Fruit fly (Drosophila melanogaster) whole organism, embryonic: ENCODE results near the gene CG13989.

Source experiments
- ATbp ChIP-seq: fragments of 200-800 bp; sonication (Bioruptor generic); optimal IDR thresholded peaks from 2 replicates; lab custom pipeline; 2017; ENCODE audit warnings: missing biosample characterization, mild to moderate bottlenecking, missing genetic modification characterization, missing genetic modification reagents
- CG10147 ChIP-seq: fragments of 200-800 bp; sonication (Bioruptor generic); optimal IDR thresholded peaks from 2 replicates; lab custom pipeline; 2019; ENCODE audit warnings: missing biosample characterization, mild to moderate bottlenecking, missing genetic modification characterization, moderate library complexity
- CG10321 ChIP-seq: fragments of 200-800 bp; sonication (Bioruptor generic); IDR thresholded peaks from 2 replicates; pipeline ENCODE4 v1.3.6; 2022; ENCODE audit warnings: missing biosample characterization, missing genetic modification characterization
- CG10565 ChIP-seq: fragments of 200-800 bp; sonication (Bioruptor generic); optimal IDR thresholded peaks from 3 replicates; lab custom pipeline; 2016; ENCODE audit warnings: missing biosample characterization, mild to moderate bottlenecking, missing genetic modification characterization
- CG11085 ChIP-seq: fragments of 200-800 bp; sonication (Bioruptor generic); IDR thresholded peaks from 2 replicates; pipeline ENCODE4 v1.3.6; 2022; ENCODE audit warnings: missing biosample characterization, missing genetic modification characterization
- CG12299 ChIP-seq: fragments of 200-800 bp; sonication (Bioruptor generic); optimal IDR thresholded peaks from 2 replicates; lab custom pipeline; 2018; ENCODE audit warnings: missing biosample characterization, mild to moderate bottlenecking, missing genetic modification characterization
- CG12769 ChIP-seq: fragments of 200-800 bp; sonication (Bioruptor generic); optimal IDR thresholded peaks from 2 replicates; lab custom pipeline; 2019; ENCODE audit warnings: missing biosample characterization, mild to moderate bottlenecking, missing genetic modification characterization, moderate library complexity
- CG15073 ChIP-seq: fragments of 200-800 bp; sonication (Bioruptor generic); optimal IDR thresholded peaks from 2 replicates; lab custom pipeline; 2016; ENCODE audit warnings: missing biosample characterization, missing genetic modification characterization
- CG15479 ChIP-seq: fragments of 200-800 bp; sonication (Bioruptor generic); optimal IDR thresholded peaks from 3 replicates; lab custom pipeline; 2019; ENCODE audit warnings: missing biosample characterization, mild to moderate bottlenecking, missing genetic modification characterization, moderate library complexity
- CG16863 ChIP-seq: fragments of 200-800 bp; sonication (Bioruptor generic); optimal IDR thresholded peaks from 3 replicates; lab custom pipeline; 2016; ENCODE audit warnings: missing biosample characterization, missing genetic modification characterization
- CG17568 ChIP-seq: fragments of 200-800 bp; sonication (Bioruptor generic); optimal IDR thresholded peaks from 2 replicates; lab custom pipeline; 2018; ENCODE audit warnings: missing biosample characterization, mild to moderate bottlenecking, missing genetic modification characterization, moderate library complexity
- CG18011 ChIP-seq: fragments of 200-800 bp; sonication (Bioruptor generic); optimal IDR thresholded peaks from 2 replicates; lab custom pipeline; 2017; ENCODE audit warnings: missing biosample characterization, missing genetic modification characterization, mild to moderate bottlenecking, moderate library complexity, missing genotype
- CG30020 ChIP-seq: fragments of 200-800 bp; optimal IDR thresholded peaks from 2 replicates; lab custom pipeline; 2019; ENCODE audit warnings: missing biosample characterization, mild to moderate bottlenecking, missing genetic modification characterization, moderate library complexity
- CG31365 ChIP-seq: fragments of 200-800 bp; sonication (Bioruptor generic); optimal IDR thresholded peaks from 2 replicates; lab custom pipeline; 2018; ENCODE audit warnings: missing biosample characterization, mild to moderate bottlenecking, missing genetic modification characterization
- CG32532 ChIP-seq: fragments of 200-800 bp; sonication (Bioruptor generic); IDR thresholded peaks from 2 replicates; pipeline ENCODE4 v1.3.6; 2022; ENCODE audit warnings: missing biosample characterization, missing genetic modification characterization
- CG32767 ChIP-seq: fragments of 200-800 bp; sonication (Bioruptor generic); IDR thresholded peaks from 2 replicates; pipeline ENCODE4 v1.3.6; 2022; ENCODE audit warnings: missing biosample characterization, missing genetic modification characterization
- CG5245 ChIP-seq: fragments of 200-800 bp; sonication (Bioruptor generic); optimal IDR thresholded peaks from 3 replicates; lab custom pipeline; 2016; ENCODE audit warnings: missing biosample characterization, missing genetic modification characterization
- CG7839 ChIP-seq: fragments of 200-800 bp; sonication (Bioruptor generic); optimal IDR thresholded peaks from 3 replicates; lab custom pipeline; 2018; ENCODE audit warnings: missing biosample characterization, mild to moderate bottlenecking, missing genetic modification characterization, moderate library complexity
- CG8281 ChIP-seq: fragments of 200-800 bp; sonication (Bioruptor generic); optimal IDR thresholded peaks from 2 replicates; lab custom pipeline; 2018; ENCODE audit warnings: missing biosample characterization, mild to moderate bottlenecking, missing genetic modification characterization, moderate library complexity
- CG9609 ChIP-seq: fragments of 200-800 bp; sonication (Bioruptor generic); optimal IDR thresholded peaks from 3 replicates; lab custom pipeline; 2016; ENCODE audit warnings: missing biosample characterization, missing genetic modification characterization
- CTCF ChIP-seq: fragments of 200-800 bp; sonication (Bioruptor generic); optimal IDR thresholded peaks from 2 replicates; lab custom pipeline; 2017; ENCODE audit warnings: missing biosample characterization, mild to moderate bottlenecking, missing genetic modification characterization, moderate library complexity
- CoRest ChIP-seq: fragments of 200-800 bp; sonication (Bioruptor generic); optimal IDR thresholded peaks from 3 replicates; lab custom pipeline; 2018; ENCODE audit warnings: missing biosample characterization, mild to moderate bottlenecking, missing genetic modification characterization, moderate library complexity
- Elba2 ChIP-seq: fragments of 200-800 bp; sonication (Bioruptor generic); optimal IDR thresholded peaks from 3 replicates; lab custom pipeline; 2016; ENCODE audit warnings: missing biosample characterization, missing genetic modification characterization
- Fer3 ChIP-seq: fragments of 200-800 bp; sonication (Bioruptor generic); optimal IDR thresholded peaks from 2 replicates; lab custom pipeline; 2018; ENCODE audit warnings: missing biosample characterization, mild to moderate bottlenecking, missing genetic modification characterization, moderate library complexity
- H15 ChIP-seq: fragments of 200-800 bp; sonication (Bioruptor generic); IDR thresholded peaks from 3 replicates; pipeline ENCODE4 v1.3.6; 2022; ENCODE audit warnings: missing biosample characterization, missing genetic modification characterization
- HLHmδ ChIP-seq: fragments of 200-800 bp; sonication (Bioruptor generic); optimal IDR thresholded peaks from 2 replicates; lab custom pipeline; 2018; ENCODE audit warnings: missing biosample characterization, mild to moderate bottlenecking, missing genetic modification characterization, moderate library complexity
- MESR4 ChIP-seq: fragments of 200-800 bp; sonication (Bioruptor generic); optimal IDR thresholded peaks from 2 replicates; lab custom pipeline; 2018; ENCODE audit warnings: missing biosample characterization, mild to moderate bottlenecking, missing genetic modification characterization, moderate library complexity
- Mrtf ChIP-seq: fragments of 200-800 bp; sonication (Bioruptor generic); IDR thresholded peaks from 3 replicates; pipeline ENCODE4 v1.3.6; 2022; ENCODE audit warnings: missing biosample characterization, missing genetic modification characterization
- NK7.1 ChIP-seq: fragments of 200-800 bp; sonication (Bioruptor generic); optimal IDR thresholded peaks from 3 replicates; lab custom pipeline; 2016; ENCODE audit warnings: missing biosample characterization, missing genetic modification characterization
- Opbp ChIP-seq: fragments of 200-800 bp; sonication (Bioruptor generic); IDR thresholded peaks from 3 replicates; pipeline ENCODE4 v1.3.6; 2022; ENCODE audit warnings: missing biosample characterization, missing genetic modification characterization; ENCODE audit not compliant: partially characterized antibody
- Rfx ChIP-seq: fragments of 200-800 bp; sonication (Bioruptor generic); IDR thresholded peaks from 2 replicates; pipeline ENCODE4 v1.3.6; 2022; ENCODE audit warnings: missing biosample characterization, missing genetic modification characterization
- Tbp ChIP-seq: fragments of >200 bp; optimal IDR thresholded peaks from 2 replicates; lab custom pipeline; 2018; ENCODE audit warnings: missing biosample characterization, missing genetic modification characterization
- amos ChIP-seq: fragments of 200-800 bp; sonication (Bioruptor generic); IDR thresholded peaks from 2 replicates; pipeline ENCODE4 v1.3.6; 2022; ENCODE audit warnings: missing biosample characterization, missing genetic modification characterization; ENCODE audit not compliant: partially characterized antibody
- ap ChIP-seq: fragments of 200-800 bp; sonication (Bioruptor generic); IDR thresholded peaks from 2 replicates; pipeline ENCODE4 v1.3.6; 2022; ENCODE audit warnings: missing biosample characterization, missing genetic modification characterization
- da ChIP-seq: fragments of 200-800 bp; sonication (Bioruptor generic); optimal IDR thresholded peaks from 2 replicates; lab custom pipeline; 2016; ENCODE audit warnings: missing biosample characterization, missing genetic modification characterization
- dpn ChIP-seq, 2 experiments: fragments of 200-800 bp; sonication (Bioruptor generic); optimal IDR thresholded peaks; 3 replicates each; lab custom pipeline; 2016; ENCODE audit warnings: missing biosample characterization in 2 of 2, missing genetic modification characterization in 2 of 2
- fd96Cb ChIP-seq: fragments of 200-800 bp; sonication (Bioruptor generic); optimal IDR thresholded peaks from 2 replicates; lab custom pipeline; 2018; ENCODE audit warnings: missing biosample characterization, mild to moderate bottlenecking, missing genetic modification characterization, moderate library complexity
- hb ChIP-seq: fragments of 200-800 bp; sonication (Bioruptor generic); IDR thresholded peaks from 3 replicates; pipeline ENCODE4 v1.3.6; 2022; ENCODE audit warnings: missing biosample characterization, missing genetic modification characterization; ENCODE audit not compliant: partially characterized antibody
- hth ChIP-seq: fragments of >200 bp; optimal IDR thresholded peaks from 2 replicates; lab custom pipeline; 2017; ENCODE audit warnings: inconsistent platforms
- kah ChIP-seq: fragments of 200-800 bp; sonication (Bioruptor generic); optimal IDR thresholded peaks from 2 replicates; lab custom pipeline; 2018; ENCODE audit warnings: missing biosample characterization, mild to moderate bottlenecking, missing genetic modification characterization
- lilli ChIP-seq: fragments of 200-800 bp; sonication (Bioruptor generic); optimal IDR thresholded peaks from 3 replicates; lab custom pipeline; 2016; ENCODE audit warnings: missing biosample characterization, missing genetic modification characterization
- luna ChIP-seq: fragments of 200-800 bp; sonication (Bioruptor generic); optimal IDR thresholded peaks from 2 replicates; lab custom pipeline; 2016; ENCODE audit warnings: missing biosample characterization, missing genetic modification characterization
- nau ChIP-seq: fragments of 200-800 bp; sonication (Bioruptor generic); optimal IDR thresholded peaks from 3 replicates; lab custom pipeline; 2017; ENCODE audit warnings: missing biosample characterization, mild to moderate bottlenecking, missing genetic modification characterization, missing genetic modification reagents
- nom ChIP-seq: fragments of 200-800 bp; sonication (Bioruptor generic); optimal IDR thresholded peaks from 2 replicates; lab custom pipeline; 2017; ENCODE audit warnings: missing biosample characterization, missing genetic modification characterization, mild to moderate bottlenecking, moderate library complexity, missing genetic modification reagents
- pan ChIP-seq, 4 experiments: fragments of >200 bp in 3 of 4; fragments of 200-800 bp in 1 of 4; sonication (Bioruptor generic) in 1 of 4; optimal IDR thresholded peaks in 3 of 4; IDR thresholded peaks in 1 of 4; 2 replicates each; pipeline versions ENCODE4 v1.3.6 to Lab custom; 2017 to 2022; ENCODE audit warnings: missing biosample characterization in 2 of 4, missing genetic modification characterization in 2 of 4, mixed read lengths in 1 of 4
- shn ChIP-seq: fragments of 200-800 bp; sonication (Bioruptor generic); optimal IDR thresholded peaks from 3 replicates; lab custom pipeline; 2016; ENCODE audit warnings: missing biosample characterization, missing genetic modification characterization
- slp2 ChIP-seq: fragments of 200-800 bp; sonication (Bioruptor generic); optimal IDR thresholded peaks from 2 replicates; lab custom pipeline; 2016; ENCODE audit warnings: missing biosample characterization, missing genetic modification characterization
- tin ChIP-seq: fragments of 200-800 bp; sonication (Bioruptor generic); optimal IDR thresholded peaks from 3 replicates; lab custom pipeline; 2016; ENCODE audit warnings: missing biosample characterization, missing genetic modification characterization
- wor ChIP-seq: fragments of 200-800 bp; sonication (Bioruptor generic); IDR thresholded peaks from 2 replicates; pipeline ENCODE4 v1.3.6; 2022; ENCODE audit warnings: missing biosample characterization, missing genetic modification characterization
- zen ChIP-seq: fragments of 200-800 bp; sonication (Bioruptor generic); optimal IDR thresholded peaks from 3 replicates; lab custom pipeline; 2018; ENCODE audit warnings: missing biosample characterization, mild to moderate bottlenecking, missing genetic modification characterization, moderate library complexity
- zen2 ChIP-seq: fragments of 200-800 bp; sonication (Bioruptor generic); IDR thresholded peaks from 3 replicates; pipeline ENCODE4 v1.3.6; 2022; ENCODE audit warnings: missing biosample characterization, missing genetic modification characterization; ENCODE audit not compliant: partially characterized antibody

CG13989 gene

dm6 chr2L:6124815-6125214, 35.4 kb upstream of the CG13989 start, which contains the start of gene Arpc4 (continued):
- TF ChIP-seq tin (GFP tag; lab: Kevin White, UChicago) = peak; percentile 46
- TF ChIP-seq CG10565 = no peak
- peak; percentile 82 for TF ChIP-seq Rfx (GFP tag; lab: Robert Waterston, UW)
- TF ChIP-seq CG15073 = no peak
- TF ChIP-seq Elba2 = no peak
- no peak for TF ChIP-seq Tbp (GFP tag; lab: Kevin White, UChicago)
- TF ChIP-seq CG32532 (GFP tag; lab: Robert Waterston, UW) = peak; percentile 68
- TF ChIP-seq nau (GFP tag; lab: Kevin White, UChicago) = no peak
- peak; percentile 37 for TF ChIP-seq shn
- TF ChIP-seq CG5245 (GFP tag; lab: Kevin White, UChicago) = no peak
- TF ChIP-seq CG30020 (tag; lab: Kevin White, UChicago) = peak; percentile 81
- no peak for TF ChIP-seq amos (GFP tag; lab: Robert Waterston, UW)
- no peak for TF ChIP-seq MESR4
- TF ChIP-seq CG9609 = peak; percentile 39
- no peak for TF ChIP-seq CG11085 (GFP tag; lab: Robert Waterston, UW)
- no peak for TF ChIP-seq CG12769 (tag; lab: Kevin White, UChicago)
- TF ChIP-seq hth (lab: Kevin White, UChicago) = no peak
- TF ChIP-seq Opbp = no peak
- peak; percentile 55 for TF ChIP-seq CoRest (tag; lab: Kevin White, UChicago)
- peak; percentile 37 to 58 for TF ChIP-seq dpn (GFP tag; optimal IDR thresholded peaks at IDR 0.05; lab: Kevin White, UChicago)
- TF ChIP-seq CG10321 (GFP tag; lab: Robert Waterston, UW) = no peak
- TF ChIP-seq Fer3 (tag; lab: Kevin White, UChicago) = peak; percentile 56
- TF ChIP-seq zen2 (GFP tag; lab: Robert Waterston, UW) = no peak
- TF ChIP-seq hb = no peak
- no peak for TF ChIP-seq CG17568 (GFP tag; lab: Kevin White, UChicago)
- peak; percentile 61; the same call in 1 of the 2 replicates for TF ChIP-seq CG32767 (GFP tag; lab: Robert Waterston, UW)
- peak; percentile 15 for TF ChIP-seq CG16863 (GFP tag; lab: Kevin White, UChicago)
- peak; percentile 58 for TF ChIP-seq CTCF (GFP tag; lab: Kevin White, UChicago)
- TF ChIP-seq CG7839 (tag; lab: Kevin White, UChicago) = peak; percentile 57
- no peak for TF ChIP-seq CG8281
- no peak for TF ChIP-seq CG31365 (tag; lab: Kevin White, UChicago)
- peak; percentile 6 for TF ChIP-seq CG12299 (tag; lab: Kevin White, UChicago)
- TF ChIP-seq fd96Cb = peak; percentile 47
- no peak for TF ChIP-seq luna
- peak; percentile 37 for TF ChIP-seq ap (GFP tag; lab: Robert Waterston, UW)
- TF ChIP-seq CG18011 (GFP tag; lab: Kevin White, UChicago) = peak; percentile 18
- TF ChIP-seq CG15479 (GFP tag; lab: Kevin White, UChicago) = no peak
- no peak for TF ChIP-seq ATbp (GFP tag; lab: Kevin White, UChicago)
- TF ChIP-seq Mrtf (GFP tag; lab: Robert Waterston, UW) = peak; percentile 59; the same call in 1 of the 3 replicates
- no peak for TF ChIP-seq HLHmδ
- peak; percentile 64 for TF ChIP-seq lilli (GFP tag; lab: Kevin White, UChicago)
- TF ChIP-seq zen = no peak
- no peak for TF ChIP-seq da
- TF ChIP-seq NK7.1 (GFP tag; lab: Kevin White, UChicago) = no peak
- TF ChIP-seq kah (GFP tag; lab: Kevin White, UChicago) = no peak
- TF ChIP-seq CG10147 (GFP tag; lab: Kevin White, UChicago) = no peak
- TF ChIP-seq pan (optimal IDR thresholded peaks at IDR 0.05; lab: Kevin White, UChicago) = no peak
- TF ChIP-seq pan (GFP tag; optimal IDR thresholded peaks at IDR 0.05 in 1 of 2, IDR thresholded peaks at IDR 0.05 in 1 of 2) = no peak
- 0 out of 2 replicates have a peak, but pooled peaks have one; percentile 21 for TF ChIP-seq wor (GFP tag; lab: Robert Waterston, UW)
- TF ChIP-seq H15 (GFP tag; lab: Robert Waterston, UW) = 0 out of 3 replicates have a peak, but pooled peaks have one; percentile 16
- TF ChIP-seq slp2 (GFP tag; lab: Kevin White, UChicago) = no peak
- no peak for TF ChIP-seq nom
